Fruit fly (Drosophila melanogaster): ENCODE results near the gene lectin-37Db.

DNA sequence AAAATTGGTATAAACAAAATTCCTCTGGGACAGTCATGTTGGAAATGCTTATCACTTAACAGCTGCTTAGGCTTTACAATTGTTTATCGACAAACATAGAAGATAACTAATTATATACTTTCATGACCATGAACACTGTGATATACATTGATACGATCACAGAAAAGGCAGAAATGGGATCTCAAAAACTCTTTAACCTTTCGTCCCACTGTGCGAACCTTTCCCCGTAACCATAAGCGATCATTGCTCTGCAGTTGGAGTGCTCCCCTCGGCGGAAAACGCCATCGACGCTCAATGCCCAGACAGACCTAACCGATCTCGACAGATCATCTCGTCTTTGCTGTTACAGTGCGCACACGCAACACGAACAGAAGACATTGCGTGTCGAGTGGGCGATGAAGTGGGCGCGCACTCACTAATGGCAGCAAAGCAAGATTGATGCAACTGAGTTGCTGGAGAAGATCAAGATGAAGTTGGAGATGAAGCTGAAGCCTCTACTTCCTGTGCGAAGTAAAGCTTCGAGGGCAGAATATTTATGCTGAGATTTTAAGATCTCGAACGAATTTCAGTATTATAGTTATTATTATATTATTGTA lies 5.5 kb downstream of the lectin-37Db start:
- TF ChIP-seq Clk (GFP tag; optimal IDR thresholded peaks at IDR 0.05): no peak
- TF ChIP-seq CG5204 (GFP tag; optimal IDR thresholded peaks at IDR 0.05): no peak
- TF ChIP-seq toe (GFP tag; optimal IDR thresholded peaks at IDR 0.05): no peak
- no peak for TF ChIP-seq CG11617 (GFP tag; optimal IDR thresholded peaks at IDR 0.05)
- no peak for TF ChIP-seq CG1620 (GFP tag; optimal IDR thresholded peaks at IDR 0.05)
- no peak for TF ChIP-seq bab1 (GFP tag; optimal IDR thresholded peaks at IDR 0.05)
- no peak for TF ChIP-seq ovo (GFP tag; optimal IDR thresholded peaks at IDR 0.05)
- no peak for TF ChIP-seq Hr96 (GFP tag; optimal IDR thresholded peaks at IDR 0.05)
- TF ChIP-seq pad (GFP tag; optimal IDR thresholded peaks at IDR 0.05): no peak
